Worm (Caenorhabditis elegans) whole organism, mixed stage, embryonic: ENCODE results near the gene srbc-54.
A peak's percentile ranks its signal among the peaks of the same experiment; 100 is the strongest.

Experiments
- ham-2 ChIP-seq: fragments of 200-800 bp; sonication (Bioruptor generic); optimal IDR thresholded peaks from 2 replicates; lab custom pipeline; 2018; ENCODE audit warnings: mild to moderate bottlenecking, missing genetic modification characterization, missing compliant biosample characterization
- lsy-2 ChIP-seq: fragments of 150-350 bp; optimal IDR thresholded peaks from 2 replicates; lab custom pipeline; 2014; ENCODE audit warnings: missing biosample characterization, missing genetic modification characterization
- mab-5 ChIP-seq: fragments of 150-350 bp; optimal IDR thresholded peaks from 2 replicates; lab custom pipeline; 2014; ENCODE audit warnings: missing biosample characterization, missing genetic modification characterization
- mep-1 ChIP-seq: fragments of 150-350 bp; optimal IDR thresholded peaks from 2 replicates; lab custom pipeline; 2017; ENCODE audit warnings: missing biosample characterization, missing genetic modification reagents, missing genetic modification characterization, inconsistent platforms
- nhr-237 ChIP-seq: fragments of 150-350 bp; optimal IDR thresholded peaks from 2 replicates; lab custom pipeline; 2014; ENCODE audit warnings: missing biosample characterization, missing genetic modification characterization
- nhr-28 ChIP-seq: fragments of 150-350 bp; optimal IDR thresholded peaks from 2 replicates; lab custom pipeline; 2014; ENCODE audit warnings: missing biosample characterization, missing genetic modification characterization
- nhr-76 ChIP-seq: sonication (generic microtip); optimal IDR thresholded peaks from 2 replicates; lab custom pipeline; 2017; ENCODE audit warnings: missing biosample characterization, missing genetic modification characterization
- pha-4 ChIP-seq: fragments of 150-350 bp; optimal IDR thresholded peaks from 2 replicates; lab custom pipeline; 2018; ENCODE audit warnings: missing biosample characterization, missing genetic modification reagents, missing genetic modification characterization
- snpc-4 ChIP-seq: fragments of 150-350 bp; optimal IDR thresholded peaks from 2 replicates; lab custom pipeline; 2014; ENCODE audit warnings: missing biosample characterization, missing genetic modification characterization
- unc-39 ChIP-seq: fragments of 150-350 bp; optimal IDR thresholded peaks from 2 replicates; lab custom pipeline; 2014; ENCODE audit warnings: missing biosample characterization, missing genetic modification characterization
- unc-62 ChIP-seq: fragments of 150-350 bp; optimal IDR thresholded peaks from 2 replicates; lab custom pipeline; 2014; ENCODE audit warnings: missing biosample characterization, missing genetic modification reagents, missing genetic modification characterization
- ztf-11 ChIP-seq: fragments of 150-350 bp; optimal IDR thresholded peaks from 2 replicates; lab custom pipeline; 2014; ENCODE audit warnings: missing biosample characterization, missing genetic modification characterization

DNA sequence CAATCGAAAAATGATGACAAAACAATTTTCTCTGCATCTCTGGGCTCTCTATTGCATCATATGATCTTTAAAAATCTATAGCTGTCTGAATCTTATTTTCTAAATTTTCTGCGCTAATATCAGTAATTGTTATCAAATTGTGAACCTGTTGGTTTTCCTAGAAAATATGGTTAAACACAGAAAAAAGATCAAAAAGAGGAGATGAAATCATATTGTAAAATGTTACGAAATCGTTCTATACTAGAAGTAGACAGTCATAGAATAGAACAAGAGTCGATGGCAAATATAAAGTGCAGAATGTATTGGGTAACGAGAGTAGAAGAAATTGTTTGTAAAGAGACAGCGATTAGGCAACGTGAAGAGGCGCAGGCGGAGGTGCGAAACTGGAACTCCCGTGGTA, 47.2 kb upstream of the srbc-54 start:
- no peak for TF ChIP-seq ztf-11 (tag; lab: Kevin White, UChicago)
- no peak for TF ChIP-seq unc-62 (GFP tag; lab: Kevin White, UChicago)
- TF ChIP-seq lsy-2 (tag; lab: Kevin White, UChicago) = no peak
- no peak for TF ChIP-seq pha-4
- TF ChIP-seq mep-1 (tag; lab: Kevin White, UChicago) = no peak
- no peak for TF ChIP-seq mab-5 (tag; lab: Kevin White, UChicago)
- no peak for TF ChIP-seq unc-39 (tag; lab: Kevin White, UChicago)
- peak; percentile 57 for TF ChIP-seq nhr-237
- no peak for TF ChIP-seq snpc-4 (tag; lab: Kevin White, UChicago)
- TF ChIP-seq ham-2 (GFP tag; lab: Kevin White, UChicago) = no peak
- TF ChIP-seq nhr-76 (tag; lab: Kevin White, UChicago) = no peak
- no peak for TF ChIP-seq nhr-28
